Worm (Caenorhabditis elegans) whole organism, L2 larva: Measurements from ENCODE around the gene cutl-9.

ENCODE experiments used
- F13H6.1 ChIP-seq: sonication (generic microtip); optimal IDR thresholded peaks from 2 replicates; lab custom pipeline; 2016; ENCODE audit warnings: missing genetic modification characterization, missing compliant biosample characterization
- R02D3.7 ChIP-seq: fragments of 150-350 bp; optimal IDR thresholded peaks from 2 replicates; lab custom pipeline; 2014; ENCODE audit warnings: missing biosample characterization, missing genetic modification characterization
- alr-1 ChIP-seq: fragments of 150-350 bp; optimal IDR thresholded peaks from 2 replicates; lab custom pipeline; 2014; ENCODE audit warnings: missing biosample characterization, missing genetic modification characterization
- aly-2 ChIP-seq: fragments of 150-350 bp; optimal IDR thresholded peaks from 2 replicates; lab custom pipeline; 2014; ENCODE audit warnings: missing biosample characterization, missing genetic modification characterization
- ama-1 ChIP-seq: fragments of 150-350 bp; optimal IDR thresholded peaks from 2 replicates; lab custom pipeline; 2018; ENCODE audit warnings: inconsistent platforms
- nhr-12 ChIP-seq: fragments of 150-350 bp; optimal IDR thresholded peaks from 2 replicates; lab custom pipeline; 2014; ENCODE audit warnings: missing biosample characterization, missing genetic modification characterization
- snpc-4 ChIP-seq: fragments of 150-350 bp; optimal IDR thresholded peaks from 2 replicates; lab custom pipeline; 2014; ENCODE audit warnings: missing biosample characterization, missing genetic modification characterization

ce11 chrII:10605512-10605911 is 16.6 kb upstream of the cutl-9 start, which contains the start of gene taf-13:
- no peak for TF ChIP-seq F13H6.1 (tag; lab: Kevin White, UChicago)
- TF ChIP-seq R02D3.7 (tag; lab: Kevin White, UChicago) = no peak
- TF ChIP-seq aly-2 (tag; lab: Kevin White, UChicago) = no peak
- no peak for TF ChIP-seq alr-1
- no peak for TF ChIP-seq nhr-12 (tag; lab: Kevin White, UChicago)
- no peak for TF ChIP-seq ama-1 (lab: Kevin White, UChicago)
- no peak for TF ChIP-seq snpc-4
